Worm (Caenorhabditis elegans) whole organism, L4/young adult: ENCODE measurements around the gene acr-8.
A peak's percentile ranks its signal among the peaks of the same experiment; 100 is the strongest.

Experiments used
- W03F9.2 ChIP-seq: fragments of 150-350 bp; optimal IDR thresholded peaks from 2 replicates; lab custom pipeline; 2014; ENCODE audit warnings: missing biosample characterization, missing genetic modification characterization
- dao-5 ChIP-seq: sonication (generic microtip); optimal IDR thresholded peaks from 2 replicates; lab custom pipeline; 2016; ENCODE audit warnings: missing genotype, missing genetic modification characterization, moderate library complexity, missing compliant biosample characterization
- him-1 ChIP-seq: sonication (generic microtip); optimal IDR thresholded peaks from 2 replicates; lab custom pipeline; 2016; ENCODE audit warnings: missing genotype, missing genetic modification reagents, missing genetic modification characterization, missing compliant biosample characterization

Gene acr-8

ce11 chrX:10412425-10412824, at the start of gene acr-8:
TSS of gene acr-8 (plus strand) at chrX:10412725.
- no peak for TF ChIP-seq dao-5 (tag; lab: Kevin White, UChicago)
- TF ChIP-seq him-1 (tag; lab: Kevin White, UChicago), result no peak
- no peak for TF ChIP-seq W03F9.2 (tag; lab: Kevin White, UChicago)

- no peak for TF ChIP-seq him-1 (tag; lab: Kevin White, UChicago)
- no peak for TF ChIP-seq dao-5 (tag; lab: Kevin White, UChicago)
- no peak for TF ChIP-seq W03F9.2 (tag; lab: Kevin White, UChicago)
Measured at ce11 chrX:10372556-10372955, 40.0 kb upstream of the acr-8 start, which contains the start of gene Y49A10A.2. TSS of gene Y49A10A.2 (minus strand) at chrX:10372664.

- TF ChIP-seq W03F9.2 (tag; lab: Kevin White, UChicago), result no peak
- TF ChIP-seq dao-5 (tag; lab: Kevin White, UChicago), result no peak
Measured at ce11 chrX:10373581-10373980, 38.9 kb upstream of the acr-8 start.

- TF ChIP-seq W03F9.2 (tag; lab: Kevin White, UChicago) (no peak), dao-5 (tag; lab: Kevin White, UChicago) (no peak), him-1 (tag; lab: Kevin White, UChicago) (no peak)
Measured at ce11 chrX:10376989-10377388, 35.5 kb upstream of the acr-8 start.

ce11 chrX:10377663-10378062, 34.9 kb upstream of the acr-8 start:
- TF ChIP-seq dao-5 (tag; lab: Kevin White, UChicago), result no peak
- peak; percentile 81 for TF ChIP-seq W03F9.2 (tag; lab: Kevin White, UChicago)
- peak; percentile 28 for TF ChIP-seq him-1 (tag; lab: Kevin White, UChicago)

ce11 chrX:10379678-10380077, 32.8 kb upstream of the acr-8 start, which contains the start of gene rme-4:
TSS of gene rme-4 (minus strand) at chrX:10379845.
- TF ChIP-seq W03F9.2 (tag; lab: Kevin White, UChicago) (no peak), dao-5 (tag; lab: Kevin White, UChicago) (no peak), him-1 (tag; lab: Kevin White, UChicago) (no peak)

- TF ChIP-seq dao-5 (tag; lab: Kevin White, UChicago) (no peak), him-1 (tag; lab: Kevin White, UChicago) (no peak), W03F9.2 (tag; lab: Kevin White, UChicago) (no peak)
Measured at ce11 chrX:10386001-10386400, 26.5 kb upstream of the acr-8 start.

ce11 chrX:10386408-10386807, 26.1 kb upstream of the acr-8 start, which contains the start of gene dyf-6:
TSS of gene dyf-6 (minus strand) at chrX:10386508.
- TF ChIP-seq dao-5 (tag; lab: Kevin White, UChicago) (no peak), him-1 (tag; lab: Kevin White, UChicago) (no peak), W03F9.2 (tag; lab: Kevin White, UChicago) (no peak)

- TF ChIP-seq W03F9.2 (tag; lab: Kevin White, UChicago) (no peak), dao-5 (tag; lab: Kevin White, UChicago) (no peak), him-1 (tag; lab: Kevin White, UChicago) (no peak)
Measured at ce11 chrX:10391174-10391573, 21.4 kb upstream of the acr-8 start.

ce11 chrX:10392792-10393191, 19.7 kb upstream of the acr-8 start:
- no peak for TF ChIP-seq him-1 (tag; lab: Kevin White, UChicago)
- TF ChIP-seq dao-5 (tag; lab: Kevin White, UChicago), result no peak
- TF ChIP-seq W03F9.2 (tag; lab: Kevin White, UChicago), result no peak

ce11 chrX:10393362-10393761, 19.2 kb upstream of the acr-8 start:
- TF ChIP-seq dao-5 (tag; lab: Kevin White, UChicago), result no peak
- TF ChIP-seq him-1 (tag; lab: Kevin White, UChicago), result no peak
- no peak for TF ChIP-seq W03F9.2 (tag; lab: Kevin White, UChicago)

- TF ChIP-seq W03F9.2 (tag; lab: Kevin White, UChicago), result no peak
- TF ChIP-seq dao-5 (tag; lab: Kevin White, UChicago), result no peak
- no peak for TF ChIP-seq him-1 (tag; lab: Kevin White, UChicago)
Measured at ce11 chrX:10394238-10394637, 18.3 kb upstream of the acr-8 start.

- TF ChIP-seq W03F9.2 (tag; lab: Kevin White, UChicago) (no peak), dao-5 (tag; lab: Kevin White, UChicago) (no peak), him-1 (tag; lab: Kevin White, UChicago) (no peak)
Measured at ce11 chrX:10395177-10395576, 17.3 kb upstream of the acr-8 start.

- TF ChIP-seq him-1 (tag; lab: Kevin White, UChicago) (no peak), dao-5 (tag; lab: Kevin White, UChicago) (no peak), W03F9.2 (tag; lab: Kevin White, UChicago) (no peak)
Measured at ce11 chrX:10395668-10396067, 16.9 kb upstream of the acr-8 start.
